Fruit fly (Drosophila melanogaster) whole organism, wandering third instar larva: ENCODE measurements around the gene CG18598.

Experiments used
- Dfd ChIP-seq: fragments of >200 bp; optimal IDR thresholded peaks from 2 replicates; lab custom pipeline; 2017; ENCODE audit warnings: missing biosample characterization, missing genetic modification characterization
- Dif ChIP-seq: fragments of 200-275, 200-300 bp; sonication (Bioruptor generic); optimal IDR thresholded peaks from 2 replicates; lab custom pipeline; 2018; ENCODE audit warnings: missing biosample characterization, missing genetic modification characterization; ENCODE audit not compliant: partially characterized antibody
- OdsH ChIP-seq: fragments of 200-800 bp; sonication (Bioruptor generic); optimal IDR thresholded peaks from 2 replicates; lab custom pipeline; 2016; ENCODE audit warnings: missing biosample characterization, mild to moderate bottlenecking, missing genetic modification characterization
- Sp1 ChIP-seq: fragments of 200-800 bp; sonication (Bioruptor generic); optimal IDR thresholded peaks from 3 replicates; lab custom pipeline; 2019; ENCODE audit warnings: missing biosample characterization, mild to moderate bottlenecking, missing genetic modification characterization, moderate library complexity
- fru ChIP-seq: fragments of 200-800 bp; sonication (Bioruptor generic); optimal IDR thresholded peaks from 3 replicates; lab custom pipeline; 2016; ENCODE audit warnings: missing biosample characterization, mild to moderate bottlenecking, missing genetic modification characterization
- h ChIP-seq: fragments of 200-800 bp; sonication (Bioruptor generic); optimal IDR thresholded peaks from 3 replicates; lab custom pipeline; 2016; ENCODE audit warnings: missing biosample characterization, mild to moderate bottlenecking, missing genetic modification characterization
- sv ChIP-seq: fragments of 200-800 bp; sonication (Bioruptor generic); optimal IDR thresholded peaks from 3 replicates; lab custom pipeline; 2016; ENCODE audit warnings: missing biosample characterization, missing genetic modification characterization
- tai ChIP-seq: sonication (Bioruptor generic); optimal IDR thresholded peaks from 2 replicates; lab custom pipeline; 2016; ENCODE audit warnings: missing biosample characterization, missing genetic modification characterization

DNA sequence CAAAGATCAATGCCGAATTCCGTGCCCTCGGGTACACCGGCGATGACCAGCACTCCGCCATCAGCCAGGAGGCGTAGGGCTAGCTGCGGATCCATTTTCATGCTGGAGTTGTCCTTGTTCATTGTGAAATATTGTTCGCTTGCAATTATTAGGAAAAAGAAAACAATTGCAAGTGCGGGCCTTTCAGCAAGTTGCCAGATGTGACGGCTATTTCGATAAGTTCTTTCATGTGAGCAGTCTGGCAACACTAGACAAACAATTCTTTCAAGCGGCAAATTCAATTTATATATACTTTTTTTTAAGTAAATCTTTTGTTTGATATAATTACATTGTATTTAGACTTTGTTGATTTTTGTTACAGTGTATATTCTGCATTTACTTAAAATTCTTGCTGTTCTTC is 1.7 kb downstream of the CG18598 start, which contains the start of gene CG12320:
- TF ChIP-seq sv (GFP tag; lab: Kevin White, UChicago) (no peak), Dif (GFP tag; lab: Kevin White, UChicago) (no peak), Dfd (GFP tag; lab: Kevin White, UChicago) (no peak), Sp1 (no peak), OdsH (GFP tag; lab: Kevin White, UChicago) (no peak), tai (GFP tag; lab: Kevin White, UChicago) (no peak), h (no peak), fru (GFP tag; lab: Kevin White, UChicago) (no peak)
